Fruit fly (Drosophila melanogaster) whole organism, embryonic: ENCODE measurements around the gene Fst.

ENCODE experiments used
- ATbp ChIP-seq: fragments of 200-800 bp; sonication (Bioruptor generic); optimal IDR thresholded peaks from 2 replicates; lab custom pipeline; 2017; ENCODE audit warnings: missing biosample characterization, mild to moderate bottlenecking, missing genetic modification characterization, missing genetic modification reagents
- Aef1 ChIP-seq: fragments of 200-800 bp; sonication (Bioruptor generic); IDR thresholded peaks from 3 replicates; pipeline ENCODE4 v1.3.6; 2022; ENCODE audit warnings: missing biosample characterization, missing genetic modification characterization
- CG13287 ChIP-seq: fragments of 200-800 bp; sonication (Bioruptor generic); IDR thresholded peaks from 2 replicates; pipeline ENCODE4 v1.3.6; 2022; ENCODE audit warnings: missing biosample characterization, missing genetic modification characterization; ENCODE audit not compliant: partially characterized antibody
- CG15601 ChIP-seq: fragments of 200-800 bp; sonication (Bioruptor generic); optimal IDR thresholded peaks from 3 replicates; lab custom pipeline; 2019; ENCODE audit warnings: missing biosample characterization, mild to moderate bottlenecking, missing genetic modification characterization, moderate library complexity
- CG15696 ChIP-seq: fragments of 200-800 bp; sonication (Bioruptor generic); optimal IDR thresholded peaks from 2 replicates; lab custom pipeline; 2019; ENCODE audit warnings: missing biosample characterization, mild to moderate bottlenecking, missing genetic modification characterization, moderate library complexity
- CG16779 ChIP-seq: fragments of 200-800 bp; sonication (Bioruptor generic); IDR thresholded peaks from 2 replicates; pipeline ENCODE4 v1.3.6; 2022; ENCODE audit warnings: missing biosample characterization, missing genetic modification characterization
- CG2120 ChIP-seq: fragments of 200-800 bp; sonication (Bioruptor generic); optimal IDR thresholded peaks from 3 replicates; lab custom pipeline; 2016; ENCODE audit warnings: missing biosample characterization, missing genetic modification characterization
- CG2678 ChIP-seq: fragments of 200-800 bp; sonication (Bioruptor generic); optimal IDR thresholded peaks from 3 replicates; lab custom pipeline; 2019; ENCODE audit warnings: missing biosample characterization, mild to moderate bottlenecking, missing genetic modification characterization, moderate library complexity
- CG30403 ChIP-seq: fragments of 200-800 bp; sonication (Bioruptor generic); optimal IDR thresholded peaks from 3 replicates; lab custom pipeline; 2016; ENCODE audit warnings: missing biosample characterization, missing genetic modification characterization
- CG31224 ChIP-seq: fragments of 200-800 bp; sonication (Bioruptor generic); IDR thresholded peaks from 2 replicates; pipeline ENCODE4 v1.3.6; 2022; ENCODE audit warnings: missing biosample characterization, missing genetic modification characterization
- CG32532 ChIP-seq: fragments of 200-800 bp; sonication (Bioruptor generic); IDR thresholded peaks from 2 replicates; pipeline ENCODE4 v1.3.6; 2022; ENCODE audit warnings: missing biosample characterization, missing genetic modification characterization
- CG33213 ChIP-seq: fragments of 200-800 bp; sonication (Bioruptor generic); optimal IDR thresholded peaks from 3 replicates; lab custom pipeline; 2016; ENCODE audit warnings: missing biosample characterization, missing genetic modification characterization
- CG42726 ChIP-seq: fragments of 200-800 bp; sonication (Bioruptor generic); IDR thresholded peaks from 2 replicates; pipeline ENCODE4 v1.3.6; 2022; ENCODE audit warnings: missing biosample characterization, missing genetic modification characterization; ENCODE audit not compliant: partially characterized antibody
- CG4404 ChIP-seq: fragments of 200-800 bp; sonication (Bioruptor generic); IDR thresholded peaks from 2 replicates; pipeline ENCODE4 v1.3.6; 2022; ENCODE audit warnings: missing biosample characterization, missing genetic modification characterization
- CG5953 ChIP-seq: fragments of 200-800 bp; sonication (Bioruptor generic); IDR thresholded peaks from 2 replicates; pipeline ENCODE4 v1.3.6; 2022; ENCODE audit warnings: missing biosample characterization, missing genetic modification characterization
- CG6813 ChIP-seq: fragments of 200-800 bp; sonication (Bioruptor generic); optimal IDR thresholded peaks from 2 replicates; lab custom pipeline; 2017; ENCODE audit warnings: missing biosample characterization, missing genetic modification characterization, mild to moderate bottlenecking, moderate library complexity, missing genetic modification reagents
- CG7271 ChIP-seq: fragments of 200-800 bp; sonication (Bioruptor generic); optimal IDR thresholded peaks from 2 replicates; lab custom pipeline; 2018; ENCODE audit warnings: missing biosample characterization, mild to moderate bottlenecking, missing genetic modification characterization, moderate library complexity
- CG7372 ChIP-seq: fragments of 200-800 bp; sonication (Bioruptor generic); IDR thresholded peaks from 2 replicates; pipeline ENCODE4 v1.3.6; 2022; ENCODE audit warnings: missing biosample characterization, missing genetic modification characterization
- CG7928 ChIP-seq: fragments of 200-800 bp; sonication (Bioruptor generic); optimal IDR thresholded peaks from 2 replicates; lab custom pipeline; 2017; ENCODE audit warnings: missing biosample characterization, mild to moderate bottlenecking, missing genetic modification characterization
- CG8359 ChIP-seq: fragments of 200-800 bp; sonication (Bioruptor generic); optimal IDR thresholded peaks from 2 replicates; lab custom pipeline; 2017; ENCODE audit warnings: missing biosample characterization, mild to moderate bottlenecking, missing genetic modification characterization, borderline replicate concordance
- CG8944 ChIP-seq: fragments of 200-800 bp; sonication (Bioruptor generic); optimal IDR thresholded peaks from 3 replicates; lab custom pipeline; 2016; ENCODE audit warnings: missing biosample characterization, missing genetic modification characterization
- Deaf1 ChIP-seq: fragments of 200-800 bp; optimal IDR thresholded peaks from 3 replicates; lab custom pipeline; 2019; ENCODE audit warnings: missing biosample characterization, mild to moderate bottlenecking, missing genetic modification characterization, moderate library complexity
- Lim3 ChIP-seq: fragments of 200-800 bp; sonication (Bioruptor generic); IDR thresholded peaks from 2 replicates; pipeline ENCODE4 v1.3.6; 2022; ENCODE audit warnings: missing biosample characterization, missing genetic modification characterization
- Myb ChIP-seq: fragments of 200-800 bp; sonication (Bioruptor generic); optimal IDR thresholded peaks from 2 replicates; lab custom pipeline; 2016; ENCODE audit warnings: missing biosample characterization, missing genetic modification characterization
- NC2α ChIP-seq: fragments of 200-800 bp; sonication (Bioruptor generic); optimal IDR thresholded peaks from 2 replicates; lab custom pipeline; 2016; ENCODE audit warnings: missing biosample characterization, missing genetic modification characterization
- NK7.1 ChIP-seq: fragments of 200-800 bp; sonication (Bioruptor generic); optimal IDR thresholded peaks from 3 replicates; lab custom pipeline; 2016; ENCODE audit warnings: missing biosample characterization, missing genetic modification characterization
- Opbp ChIP-seq: fragments of 200-800 bp; sonication (Bioruptor generic); IDR thresholded peaks from 3 replicates; pipeline ENCODE4 v1.3.6; 2022; ENCODE audit warnings: missing biosample characterization, missing genetic modification characterization; ENCODE audit not compliant: partially characterized antibody
- Pdp1 ChIP-seq, 2 experiments: fragments of 200-800 bp; sonication (Bioruptor generic); optimal IDR thresholded peaks; 3 replicates each; lab custom pipeline; 2016; ENCODE audit warnings: missing biosample characterization in 2 of 2, missing genetic modification characterization in 2 of 2, mild to moderate bottlenecking in 1 of 2, moderate library complexity in 1 of 2
- Poxn ChIP-seq: fragments of 200-800 bp; sonication (Bioruptor generic); IDR thresholded peaks from 2 replicates; pipeline ENCODE4 v1.3.6; 2022; ENCODE audit warnings: missing biosample characterization, missing genetic modification characterization
- Ptx1 ChIP-seq: fragments of 200-800 bp; sonication (Bioruptor generic); IDR thresholded peaks from 2 replicates; pipeline ENCODE4 v1.3.6; 2022; ENCODE audit warnings: missing biosample characterization, missing genetic modification characterization
- Sry-δ ChIP-seq: fragments of 200-800 bp; sonication (Bioruptor generic); optimal IDR thresholded peaks from 2 replicates; lab custom pipeline; 2016; ENCODE audit warnings: missing biosample characterization, missing genetic modification characterization
- ase ChIP-seq: fragments of 200-800 bp; sonication (Bioruptor generic); IDR thresholded peaks from 3 replicates; pipeline ENCODE4 v1.3.6; 2022; ENCODE audit warnings: missing biosample characterization, missing genetic modification characterization
- ash1 ChIP-seq: fragments of 200-800 bp; sonication (Bioruptor generic); optimal IDR thresholded peaks from 2 replicates; lab custom pipeline; 2018; ENCODE audit warnings: missing biosample characterization, mild to moderate bottlenecking, missing genetic modification characterization
- bab2 ChIP-seq: fragments of 200-800 bp; sonication (Bioruptor generic); optimal IDR thresholded peaks from 2 replicates; lab custom pipeline; 2016; ENCODE audit warnings: missing biosample characterization, missing genetic modification characterization
- bigmax ChIP-seq: fragments of 200-800 bp; sonication (Bioruptor generic); optimal IDR thresholded peaks from 2 replicates; lab custom pipeline; 2018; ENCODE audit warnings: missing biosample characterization, mild to moderate bottlenecking, missing genetic modification characterization
- croc ChIP-seq: fragments of 200-800 bp; sonication (Bioruptor generic); conservative IDR thresholded peaks from 3 replicates; pipeline ENCODE4 v1.3.6; 2022; ENCODE audit warnings: missing biosample characterization, missing genetic modification characterization
- dmrt11E ChIP-seq: fragments of 200-800 bp; sonication (Bioruptor generic); optimal IDR thresholded peaks from 3 replicates; lab custom pipeline; 2018; ENCODE audit warnings: missing biosample characterization, mild to moderate bottlenecking, missing genetic modification characterization, moderate library complexity
- exex ChIP-seq: fragments of 200-800 bp; sonication (Bioruptor generic); optimal IDR thresholded peaks from 4 replicates; lab custom pipeline; 2018; ENCODE audit warnings: missing biosample characterization, mild to moderate bottlenecking, missing genetic modification characterization, moderate library complexity
- fd102C ChIP-seq: fragments of 200-800 bp; sonication (Bioruptor generic); optimal IDR thresholded peaks from 2 replicates; lab custom pipeline; 2018; ENCODE audit warnings: missing biosample characterization, mild to moderate bottlenecking, missing genetic modification characterization, moderate library complexity
- gce ChIP-seq: fragments of 200-800 bp; sonication (Bioruptor generic); IDR thresholded peaks from 3 replicates; pipeline ENCODE4 v1.3.6; 2022; ENCODE audit warnings: missing biosample characterization, missing genetic modification characterization
- mirr ChIP-seq: fragments of 200-800 bp; sonication (Bioruptor generic); optimal IDR thresholded peaks from 3 replicates; lab custom pipeline; 2018; ENCODE audit warnings: missing biosample characterization, mild to moderate bottlenecking, missing genetic modification characterization
- nmo ChIP-seq: fragments of 200-800 bp; sonication (Bioruptor generic); optimal IDR thresholded peaks from 2 replicates; lab custom pipeline; 2018; ENCODE audit warnings: missing biosample characterization, mild to moderate bottlenecking, missing genetic modification characterization, moderate library complexity
- p53 ChIP-seq: fragments of 200-800 bp; sonication (Bioruptor generic); optimal IDR thresholded peaks from 2 replicates; lab custom pipeline; 2016; ENCODE audit warnings: missing biosample characterization, missing genetic modification characterization
- pfk ChIP-seq: fragments of 200-800 bp; sonication (Bioruptor generic); optimal IDR thresholded peaks from 2 replicates; lab custom pipeline; 2018; ENCODE audit warnings: missing biosample characterization, mild to moderate bottlenecking, missing genetic modification characterization, moderate library complexity
- prd ChIP-seq, 3 experiments: fragments of >200 bp in 2 of 3; fragments of 200-800 bp in 1 of 3; sonication (Bioruptor generic) in 1 of 3; optimal IDR thresholded peaks in 2 of 3; IDR thresholded peaks in 1 of 3; 2 replicates in 2 of 3; 3 replicates in 1 of 3; pipeline versions ENCODE4 v1.3.6 to Lab custom; 2017 to 2022; ENCODE audit warnings: missing biosample characterization in 1 of 3, missing genetic modification characterization in 1 of 3
- ranshi ChIP-seq: fragments of 200-800 bp; sonication (Bioruptor generic); IDR thresholded peaks from 2 replicates; pipeline ENCODE4 v1.3.6; 2022; ENCODE audit warnings: missing biosample characterization, missing genetic modification characterization
- so ChIP-seq: fragments of 200-800 bp; sonication (Bioruptor generic); IDR thresholded peaks from 3 replicates; pipeline ENCODE4 v1.3.6; 2022; ENCODE audit warnings: missing biosample characterization, missing genetic modification characterization
- sob ChIP-seq: fragments of 200-800 bp; sonication (Bioruptor generic); IDR thresholded peaks from 2 replicates; pipeline ENCODE4 v1.3.6; 2022; ENCODE audit warnings: missing biosample characterization, missing genetic modification characterization
- unpg ChIP-seq: fragments of 200-800 bp; sonication (Bioruptor generic); optimal IDR thresholded peaks from 3 replicates; lab custom pipeline; 2018; ENCODE audit warnings: missing biosample characterization, mild to moderate bottlenecking, missing genetic modification characterization, moderate library complexity
- wor ChIP-seq: fragments of 200-800 bp; sonication (Bioruptor generic); IDR thresholded peaks from 2 replicates; pipeline ENCODE4 v1.3.6; 2022; ENCODE audit warnings: missing biosample characterization, missing genetic modification characterization
- yki ChIP-seq: fragments of >200 bp; optimal IDR thresholded peaks from 3 replicates; lab custom pipeline; 2018

Gene Fst

DNA sequence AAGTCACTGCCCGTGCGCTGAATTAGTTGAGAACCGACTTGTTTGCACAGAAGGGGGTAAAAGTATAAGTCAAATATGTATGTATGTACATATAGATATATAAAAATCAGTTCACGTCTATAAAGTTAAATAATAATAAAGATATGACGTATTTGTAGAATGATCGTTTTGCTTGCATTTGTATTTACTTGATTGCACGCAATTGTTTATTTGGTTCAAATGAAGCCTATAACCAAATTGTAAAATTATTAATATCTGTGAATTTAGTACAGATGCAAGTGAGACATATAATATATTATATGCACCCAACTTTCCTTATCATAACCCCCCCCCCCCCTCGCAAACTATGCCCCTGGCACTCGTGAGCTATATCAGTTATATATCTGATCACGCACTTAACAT, 45.4 kb downstream of the Fst start (continued):
- TF ChIP-seq exex (tag; lab: Kevin White, UChicago), result peak; percentile 42
- TF ChIP-seq CG6813, result peak; percentile 39
- TF ChIP-seq CG7372 (GFP tag; lab: Robert Waterston, UW), result peak; percentile 24; the same call in 1 of the 2 replicates
- peak; percentile 20 for TF ChIP-seq CG8359
- peak; percentile 86 for TF ChIP-seq CG2678
- TF ChIP-seq ase (GFP tag; lab: Robert Waterston, UW), result no peak
- TF ChIP-seq CG32532, result peak; percentile 57
- peak; percentile 67 for TF ChIP-seq ATbp (GFP tag; lab: Kevin White, UChicago)
- TF ChIP-seq gce (GFP tag; lab: Robert Waterston, UW), result no peak
- no peak for TF ChIP-seq bigmax (GFP tag; lab: Kevin White, UChicago)
- peak; percentile 13; the same call in 1 of the 2 replicates for TF ChIP-seq Ptx1
- TF ChIP-seq CG16779 (GFP tag; lab: Robert Waterston, UW), result no peak
- TF ChIP-seq CG5953 (GFP tag; lab: Robert Waterston, UW), result no peak
- TF ChIP-seq CG42726 (GFP tag; lab: Robert Waterston, UW), result no peak
- TF ChIP-seq NK7.1, result no peak
- TF ChIP-seq CG33213 (GFP tag; lab: Kevin White, UChicago), result no peak
- TF ChIP-seq CG15601 (tag; lab: Kevin White, UChicago), result peak; percentile 59
- no peak for TF ChIP-seq mirr (GFP tag; lab: Kevin White, UChicago)
- TF ChIP-seq CG7928 (GFP tag; lab: Kevin White, UChicago), result peak; percentile 37
- no peak for TF ChIP-seq p53 (GFP tag; lab: Kevin White, UChicago)
- no peak for TF ChIP-seq Myb
- peak; percentile 25 for TF ChIP-seq CG30403 (GFP tag; lab: Kevin White, UChicago)
- TF ChIP-seq sob (GFP tag; lab: Robert Waterston, UW), result 0 out of 2 replicates have a peak, but pooled peaks have one; percentile 38
- TF ChIP-seq ranshi, result peak; percentile 57
- TF ChIP-seq Pdp1 (GFP tag; optimal IDR thresholded peaks at IDR 0.05; lab: Kevin White, UChicago), result peak in 1 of 2 experiments; percentile 7
- no peak for TF ChIP-seq Lim3 (GFP tag; lab: Robert Waterston, UW)
- TF ChIP-seq Aef1 (GFP tag; lab: Robert Waterston, UW), result peak; percentile 26; the same call in 1 of the 3 replicates
- no peak for TF ChIP-seq bab2 (GFP tag; lab: Kevin White, UChicago)
- TF ChIP-seq ash1 (GFP tag; lab: Kevin White, UChicago), result no peak
- no peak for TF ChIP-seq yki (lab: Kevin White, UChicago)
- no peak for TF ChIP-seq prd (optimal IDR thresholded peaks at IDR 0.05; lab: Kevin White, UChicago)
- peak; percentile 53; the same call in 2 of the 3 replicates for TF ChIP-seq prd (GFP tag; IDR thresholded peaks at IDR 0.05; lab: Robert Waterston, UW)
- TF ChIP-seq croc (GFP tag; lab: Robert Waterston, UW), result no peak
- no peak for TF ChIP-seq NC2α
- TF ChIP-seq Poxn (GFP tag; lab: Robert Waterston, UW), result no peak
- no peak for TF ChIP-seq fd102C (GFP tag; lab: Kevin White, UChicago)
- no peak for TF ChIP-seq so
- no peak for TF ChIP-seq CG13287 (GFP tag; lab: Robert Waterston, UW)
- peak; percentile 36 for TF ChIP-seq Deaf1 (tag; lab: Kevin White, UChicago)
- TF ChIP-seq CG7271 (tag; lab: Kevin White, UChicago), result no peak
- no peak for TF ChIP-seq CG4404
- 0 out of 2 replicates have a peak, but pooled peaks have one; percentile 43 for TF ChIP-seq CG31224 (GFP tag; lab: Robert Waterston, UW)
- peak; percentile 39 for TF ChIP-seq dmrt11E (tag; lab: Kevin White, UChicago)
- no peak for TF ChIP-seq Sry-δ
- peak; percentile 52 for TF ChIP-seq CG15696 (tag; lab: Kevin White, UChicago)
- no peak for TF ChIP-seq pfk (GFP tag; lab: Kevin White, UChicago)
- no peak for TF ChIP-seq CG8944 (GFP tag; lab: Kevin White, UChicago)
- TF ChIP-seq Opbp (GFP tag; lab: Robert Waterston, UW), result no peak
- TF ChIP-seq nmo (GFP tag; lab: Kevin White, UChicago), result peak; percentile 61
- peak; percentile 63 for TF ChIP-seq CG2120 (GFP tag; lab: Kevin White, UChicago)
- TF ChIP-seq wor (GFP tag; lab: Robert Waterston, UW), result no peak
- peak; percentile 37 for TF ChIP-seq unpg (GFP tag; lab: Kevin White, UChicago)
